Worm (Caenorhabditis elegans) whole organism, L4 larva: ENCODE results near the gene K06H7.2.

Experiments used
- aly-2 ChIP-seq: sonication (generic microtip); optimal IDR thresholded peaks from 2 replicates; lab custom pipeline; 2018; ENCODE audit warnings: missing biosample characterization, missing genetic modification characterization
- dpl-1 ChIP-seq: fragments of 150-350 bp; optimal IDR thresholded peaks from 2 replicates; lab custom pipeline; 2014; ENCODE audit warnings: missing biosample characterization, missing genetic modification reagents, missing genetic modification characterization
- mxl-3 ChIP-seq: fragments of 200-800 bp; sonication (Bioruptor generic); optimal IDR thresholded peaks from 2 replicates; lab custom pipeline; 2018; ENCODE audit warnings: mild to moderate bottlenecking, missing genetic modification characterization, missing compliant biosample characterization
- nhr-28 ChIP-seq: fragments of 150-350 bp; optimal IDR thresholded peaks from 2 replicates; lab custom pipeline; 2014; ENCODE audit warnings: missing biosample characterization, missing genetic modification characterization
- set-16 ChIP-seq: fragments of 200-800 bp; sonication (Bioruptor generic); IDR thresholded peaks from 2 replicates; pipeline ENCODE4 v1.3.6; 2022; ENCODE audit warnings: missing genetic modification reagents, missing genetic modification characterization, missing compliant biosample characterization
- vab-7 ChIP-seq: fragments of 200-800 bp; sonication (Bioruptor generic); IDR thresholded peaks from 2 replicates; pipeline ENCODE4 v1.3.6; 2022; ENCODE audit warnings: missing genetic modification reagents, missing genetic modification characterization, missing compliant biosample characterization

DNA sequence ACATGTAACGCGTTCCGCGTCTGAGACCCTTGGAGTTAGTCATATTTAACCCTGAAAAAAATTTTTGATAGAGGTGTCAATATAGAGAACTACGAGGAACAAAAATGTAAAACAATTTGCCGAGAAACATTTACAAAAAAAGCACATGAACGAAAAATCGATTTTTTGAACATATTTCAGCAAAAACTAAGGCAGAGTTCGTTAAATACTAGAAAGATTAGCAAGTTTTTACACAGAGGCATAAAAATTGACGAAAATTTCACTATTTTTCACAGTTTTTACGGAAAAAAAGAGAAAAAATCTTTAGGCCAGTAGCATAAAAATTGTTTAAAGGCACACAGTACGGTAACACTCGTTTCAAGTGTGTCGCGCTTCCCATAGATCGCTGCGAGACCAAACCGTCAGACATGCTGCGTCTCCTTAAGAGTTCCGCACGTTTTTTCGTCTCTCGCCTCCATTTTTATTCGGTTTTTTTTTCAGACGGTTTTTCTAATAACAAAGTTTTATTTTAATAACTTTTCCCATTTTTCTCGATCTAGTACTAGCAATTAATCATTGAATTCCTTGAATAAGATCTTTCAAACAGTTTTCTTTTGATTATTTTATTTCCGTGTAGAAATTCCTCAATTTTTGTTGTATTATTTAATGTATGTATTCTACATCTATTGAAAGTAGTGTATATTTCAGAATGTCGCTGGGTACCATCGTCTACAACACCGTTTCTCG lies 37.0 kb downstream of the K06H7.2 start, which contains the start of the genes rpl-21 and C14B9.10:
- TF ChIP-seq dpl-1 (GFP tag; lab: Kevin White, UChicago) (peak; percentile 78), vab-7 (no peak), mxl-3 (no peak), set-16 (GFP tag; lab: Robert Waterston, UW) (no peak), nhr-28 (peak; percentile 57), aly-2 (tag; lab: Kevin White, UChicago) (no peak)
